Fruit fly (Drosophila melanogaster): ENCODE measurements around the gene msk.

msk gene

DNA sequence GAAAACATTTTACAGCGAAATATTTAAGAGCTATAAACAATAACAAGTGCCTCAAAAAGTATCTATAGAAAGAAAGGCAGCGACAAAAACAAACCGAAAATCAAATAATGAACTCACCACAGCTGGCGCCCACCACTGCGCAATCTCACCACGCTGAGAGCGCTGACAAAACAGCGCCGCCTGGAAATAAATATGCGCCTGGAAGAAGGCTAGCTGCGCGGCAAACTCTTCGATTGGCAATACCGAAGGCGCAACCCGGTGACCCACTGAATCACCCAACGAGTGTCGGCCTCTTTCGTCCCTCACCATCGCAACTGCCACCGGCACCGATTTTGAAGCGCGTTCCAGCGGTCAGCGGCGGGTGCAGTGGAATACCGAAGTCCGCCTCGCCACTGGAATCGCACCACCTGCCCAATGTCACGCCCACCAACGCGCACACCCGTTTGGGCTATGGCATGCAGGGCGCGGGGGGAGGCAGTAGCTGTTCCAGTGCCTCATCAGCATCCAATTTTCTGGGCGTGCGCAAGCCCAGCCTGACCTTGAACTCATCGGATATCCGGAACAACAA is 44.2 kb upstream of the msk start (continued):
- TF ChIP-seq knrl (GFP tag; IDR thresholded peaks at IDR 0.05; ENCODE audit: partially characterized antibody) (peak; percentile 22; the same call in 1 of the 3 replicates), Opbp (GFP tag; IDR thresholded peaks at IDR 0.05; ENCODE audit: partially characterized antibody) (0 out of 3 replicates have a peak, but pooled peaks have one; percentile 44), Ets65A (GFP tag) (peak; percentile 88), CG11695 (GFP tag; IDR thresholded peaks at IDR 0.05) (peak; percentile 37; the same call in 1 of the 3 replicates)

DNA sequence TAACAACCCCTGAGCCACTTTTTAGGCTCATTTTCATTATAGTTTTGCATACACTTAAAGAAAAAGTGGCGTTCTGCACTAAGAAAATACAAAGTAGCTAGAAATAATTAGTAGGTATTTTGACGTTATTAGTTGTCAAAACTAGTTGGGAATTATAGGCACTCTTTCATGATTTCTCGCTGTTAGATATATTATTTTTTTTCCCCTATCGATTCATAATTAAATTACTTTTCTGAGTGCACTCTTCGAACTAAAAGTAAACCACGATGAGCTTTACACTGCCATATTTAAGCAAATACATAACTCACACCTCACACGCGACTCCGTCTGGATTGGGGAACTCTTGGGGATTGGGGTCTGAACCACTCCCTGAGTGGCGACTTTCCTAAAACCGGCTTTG is 43.3 kb upstream of the msk start:
- no peak for TF ChIP-seq NfI (GFP tag; optimal IDR thresholded peaks at IDR 0.05)
- peak; percentile 17 for TF ChIP-seq CG10209 (GFP tag; optimal IDR thresholded peaks at IDR 0.05)
- TF ChIP-seq Nf-YB (GFP tag; optimal IDR thresholded peaks at IDR 0.05), result no peak
- TF ChIP-seq dati (GFP tag; IDR thresholded peaks at IDR 0.05), result no peak
- TF ChIP-seq CG11093 (GFP tag; IDR thresholded peaks at IDR 0.05), result no peak
- no peak for TF ChIP-seq h (optimal IDR thresholded peaks at IDR 0.05)
- no peak for TF ChIP-seq CG7271 (tag; optimal IDR thresholded peaks at IDR 0.05)
- TF ChIP-seq Optix (GFP tag; IDR thresholded peaks at IDR 0.05), result no peak
- peak; percentile 67 for TF ChIP-seq CG5180 (GFP tag; optimal IDR thresholded peaks at IDR 0.05)
- peak; percentile 66 for TF ChIP-seq D19A (tag; optimal IDR thresholded peaks at IDR 0.05)
- TF ChIP-seq nau (GFP tag; optimal IDR thresholded peaks at IDR 0.05), result peak; percentile 64
- TF ChIP-seq slp2 (GFP tag; optimal IDR thresholded peaks at IDR 0.05), result no peak
- no peak for TF ChIP-seq Gsc (GFP tag; IDR thresholded peaks at IDR 0.05)
- no peak for TF ChIP-seq crp (GFP tag; optimal IDR thresholded peaks at IDR 0.05)
- TF ChIP-seq Adf1 (GFP tag; IDR thresholded peaks at IDR 0.05), result no peak; the same call in 1 of the 2 replicates
- TF ChIP-seq aop (GFP tag; IDR thresholded peaks at IDR 0.05), result no peak
- no peak for TF ChIP-seq Bgb (GFP tag; IDR thresholded peaks at IDR 0.05; ENCODE audit: partially characterized antibody)
- TF ChIP-seq tap (tag; optimal IDR thresholded peaks at IDR 0.05), result peak; percentile 73
- TF ChIP-seq hb (GFP tag; IDR thresholded peaks at IDR 0.05; ENCODE audit: partially characterized antibody), result no peak
- TF ChIP-seq CG12236 (GFP tag; optimal IDR thresholded peaks at IDR 0.05), result no peak
- peak; percentile 83 for TF ChIP-seq CG18599 (GFP tag; optimal IDR thresholded peaks at IDR 0.05)
- peak; percentile 54; the same call in 1 of the 2 replicates for TF ChIP-seq lmd (GFP tag; IDR thresholded peaks at IDR 0.05)
- peak; percentile 81 for TF ChIP-seq CG7839 (tag; optimal IDR thresholded peaks at IDR 0.05)
- no peak for TF ChIP-seq nmo (GFP tag; optimal IDR thresholded peaks at IDR 0.05)
- peak; percentile 62 for TF ChIP-seq Sox100B (GFP tag; optimal IDR thresholded peaks at IDR 0.05)
- no peak for TF ChIP-seq knrl (GFP tag; IDR thresholded peaks at IDR 0.05; ENCODE audit: partially characterized antibody)
- TF ChIP-seq ci (GFP tag; IDR thresholded peaks at IDR 0.05), result peak; percentile 76
- TF ChIP-seq crc (GFP tag; optimal IDR thresholded peaks at IDR 0.05), result no peak
- peak; percentile 1 to 70 for TF ChIP-seq Pdp1 (GFP tag; optimal IDR thresholded peaks at IDR 0.05)
- TF ChIP-seq CG4328 (GFP tag; optimal IDR thresholded peaks at IDR 0.05), result peak; percentile 15
- peak; percentile 75 for TF ChIP-seq Drgx (GFP tag; IDR thresholded peaks at IDR 0.05)
- TF ChIP-seq Usf (GFP tag; optimal IDR thresholded peaks at IDR 0.05), result peak; percentile 31
- TF ChIP-seq Gug (GFP tag; IDR thresholded peaks at IDR 0.05), result 0 out of 4 replicates have a peak, but pooled peaks have one; percentile 3
- TF ChIP-seq phol (tag; optimal IDR thresholded peaks at IDR 0.05), result peak; percentile 78
- no peak for TF ChIP-seq HLH54F (GFP tag; optimal IDR thresholded peaks at IDR 0.05)
- TF ChIP-seq CG30403 (GFP tag; optimal IDR thresholded peaks at IDR 0.05), result peak; percentile 60
- peak; percentile 39 for TF ChIP-seq Deaf1 (tag; optimal IDR thresholded peaks at IDR 0.05)
- TF ChIP-seq CG1233 (GFP tag; optimal IDR thresholded peaks at IDR 0.05), result peak; percentile 54
- peak; percentile 28; the same call in 1 of the 2 replicates for TF ChIP-seq E2f2 (GFP tag; IDR thresholded peaks at IDR 0.05)
- peak; percentile 16 for TF ChIP-seq CG8388 (GFP tag; optimal IDR thresholded peaks at IDR 0.05)
- TF ChIP-seq CG34224 (GFP tag; IDR thresholded peaks at IDR 0.05; ENCODE audit: partially characterized antibody), result no peak
- peak; percentile 67 for TF ChIP-seq CG18764 (GFP tag; optimal IDR thresholded peaks at IDR 0.05)
- TF ChIP-seq CG8089 (GFP tag; optimal IDR thresholded peaks at IDR 0.05), result no peak
- TF ChIP-seq Neu2 (GFP tag; optimal IDR thresholded peaks at IDR 0.05; ENCODE audit: borderline replicate concordance), result no peak
- peak; percentile 46 for TF ChIP-seq CG2120 (GFP tag; optimal IDR thresholded peaks at IDR 0.05)

All from whole organism, embryonic.